Worm (Caenorhabditis elegans) whole organism, midembryonic: ENCODE data around the gene irg-5.

Experiments
- cog-1 ChIP-seq: sonication (generic microtip); optimal IDR thresholded peaks from 2 replicates; lab custom pipeline; 2016; ENCODE audit warnings: missing genetic modification characterization, missing compliant biosample characterization
- flt-1 ChIP-seq: fragments of 200-800 bp; sonication (Bioruptor generic); IDR thresholded peaks from 2 replicates; pipeline ENCODE4 v1.3.6; 2022; ENCODE audit warnings: missing genetic modification characterization, missing compliant biosample characterization
- ref-1 ChIP-seq: fragments of 200-800 bp; sonication (Bioruptor generic); conservative IDR thresholded peaks from 2 replicates; pipeline ENCODE4 v1.3.6; 2022; ENCODE audit warnings: missing genetic modification reagents, missing genetic modification characterization, missing compliant biosample characterization
- ztf-23 ChIP-seq: fragments of 200-800 bp; sonication (Bioruptor generic); IDR thresholded peaks from 2 replicates; pipeline ENCODE4 v1.3.6; 2022; ENCODE audit warnings: missing genetic modification reagents, missing genetic modification characterization, missing compliant biosample characterization
- ztf-29 ChIP-seq: fragments of 200-800 bp; sonication (Bioruptor generic); IDR thresholded peaks from 2 replicates; pipeline ENCODE4 v1.3.6; 2022; ENCODE audit warnings: missing genetic modification reagents, missing genetic modification characterization, missing compliant biosample characterization

- no peak for TF ChIP-seq flt-1
- TF ChIP-seq ztf-29 (GFP tag; lab: Robert Waterston, UW): no peak
- TF ChIP-seq cog-1 (tag; lab: Kevin White, UChicago): no peak
- no peak for TF ChIP-seq ref-1 (GFP tag; lab: Robert Waterston, UW)
- TF ChIP-seq ztf-23 (GFP tag; lab: Robert Waterston, UW): no peak
Observed at ce11 chrV:13768941-13769436, 30.7 kb upstream of the irg-5 start, which contains the start of gene nas-24.
